Worm (Caenorhabditis elegans): ENCODE data around the gene ugt-37.

- TF ChIP-seq ces-1 (GFP tag; optimal IDR thresholded peaks at IDR 0.05): no peak
- no peak for TF ChIP-seq fos-1 (tag; optimal IDR thresholded peaks at IDR 0.05)
- no peak for TF ChIP-seq mxl-3 (GFP tag; optimal IDR thresholded peaks at IDR 0.05)
- no peak for TF ChIP-seq ceh-28 (tag; optimal IDR thresholded peaks at IDR 0.05)
- TF ChIP-seq daf-19 (GFP tag; conservative IDR thresholded peaks at IDR 0.05): no peak
- TF ChIP-seq unc-62 (GFP tag; optimal IDR thresholded peaks at IDR 0.05 in 1 of 2): no peak
- TF ChIP-seq unc-62 (tag; optimal IDR thresholded peaks at IDR 0.05): no peak
- no peak for TF ChIP-seq egl-27 (tag; optimal IDR thresholded peaks at IDR 0.05)
Observed at ce11 chrV:7129460-7129859, 15.7 kb downstream of the ugt-37 start, which contains the start of gene T01C4.8.

Data from whole organism, L4 larva.